Worm (Caenorhabditis elegans) whole organism, young adult: ENCODE measurements around the gene scl-21.

Source experiments
- B0336.3 ChIP-seq: fragments of 200-800 bp; sonication (Bioruptor generic); IDR thresholded peaks from 2 replicates; pipeline ENCODE4 v1.3.6; 2022; ENCODE audit warnings: missing genetic modification characterization, missing compliant biosample characterization
- F10E7.11 ChIP-seq: sonication (generic microtip); optimal IDR thresholded peaks from 2 replicates; lab custom pipeline; 2017; ENCODE audit warnings: mild to moderate bottlenecking, missing genetic modification characterization, moderate library complexity, missing compliant biosample characterization
- F22D6.2 ChIP-seq: sonication (generic microtip); optimal IDR thresholded peaks from 2 replicates; lab custom pipeline; 2016; ENCODE audit warnings: mild to moderate bottlenecking, missing genetic modification characterization, missing compliant biosample characterization
- F55B11.4 ChIP-seq: sonication (generic microtip); optimal IDR thresholded peaks from 2 replicates; lab custom pipeline; 2016; ENCODE audit warnings: missing compliant biosample characterization, missing genetic modification characterization, borderline replicate concordance; ENCODE audit not compliant: insufficient read depth
- K11D2.4 ChIP-seq: fragments of 200-800 bp; sonication (Bioruptor generic); IDR thresholded peaks from 2 replicates; pipeline ENCODE4 v1.3.6; 2022; ENCODE audit warnings: missing genetic modification reagents, missing genetic modification characterization, missing compliant biosample characterization
- Y56A3A.18 ChIP-seq: fragments of 200-800 bp; sonication (Bioruptor generic); IDR thresholded peaks from 2 replicates; pipeline ENCODE4 v1.3.6; 2022; ENCODE audit warnings: missing genetic modification reagents, missing genetic modification characterization, missing compliant biosample characterization
- Y79H2A.3 ChIP-seq: fragments of 200-800 bp; sonication (Bioruptor generic); conservative IDR thresholded peaks from 2 replicates; pipeline ENCODE4 v1.3.6; 2022; ENCODE audit warnings: missing genetic modification reagents, missing genetic modification characterization, missing compliant biosample characterization
- attf-6 ChIP-seq: fragments of 200-800 bp; sonication (Bioruptor generic); IDR thresholded peaks from 2 replicates; pipeline ENCODE4 v1.3.6; 2022; ENCODE audit warnings: missing genetic modification reagents, missing genetic modification characterization, missing compliant biosample characterization
- cebp-1 ChIP-seq, 2 experiments: fragments of 200-800 bp in 1 of 2; sonication (Bioruptor generic) in 1 of 2; sonication (generic microtip) in 1 of 2; IDR thresholded peaks in 1 of 2; optimal IDR thresholded peaks in 1 of 2; 2 replicates each; pipeline versions ENCODE4 v1.3.6 to Lab custom; 2017 to 2022; ENCODE audit warnings: missing compliant biosample characterization in 2 of 2, missing genetic modification characterization in 2 of 2, mild to moderate bottlenecking in 1 of 2, missing genetic modification reagents in 1 of 2, moderate library complexity in 1 of 2
- egl-44 ChIP-seq: fragments of 200-800 bp; sonication (Bioruptor generic); IDR thresholded peaks from 2 replicates; pipeline ENCODE4 v1.3.6; 2022; ENCODE audit warnings: missing genetic modification reagents, missing genetic modification characterization, missing compliant biosample characterization
- egrh-3 ChIP-seq: fragments of 200-800 bp; sonication (Bioruptor generic); IDR thresholded peaks from 2 replicates; pipeline ENCODE4 v1.3.6; 2022; ENCODE audit warnings: missing genetic modification reagents, missing genetic modification characterization, missing compliant biosample characterization
- ekl-4 ChIP-seq: fragments of 200-800 bp; sonication (Bioruptor generic); IDR thresholded peaks from 2 replicates; pipeline ENCODE4 v1.3.6; 2022; ENCODE audit warnings: missing genetic modification reagents, missing genetic modification characterization, missing compliant biosample characterization
- ets-4 ChIP-seq: fragments of 200-800 bp; sonication (Bioruptor generic); optimal IDR thresholded peaks from 2 replicates; lab custom pipeline; 2018; ENCODE audit warnings: mild to moderate bottlenecking, missing genetic modification characterization, missing compliant biosample characterization
- let-607 ChIP-seq, 2 experiments: fragments of 200-800 bp in 1 of 2; sonication (Bioruptor generic) in 1 of 2; sonication (generic microtip) in 1 of 2; optimal IDR thresholded peaks; 2 replicates each; lab custom pipeline; 2016 to 2018; ENCODE audit warnings: mild to moderate bottlenecking in 2 of 2, missing compliant biosample characterization in 2 of 2, missing genetic modification characterization in 2 of 2, moderate library complexity in 2 of 2, missing genotype in 1 of 2
- lin-26 ChIP-seq: fragments of 200-800 bp; sonication (Bioruptor generic); IDR thresholded peaks from 2 replicates; pipeline ENCODE4 v1.3.6; 2022; ENCODE audit warnings: missing genetic modification reagents, missing genetic modification characterization, missing compliant biosample characterization
- lin-54 ChIP-seq: fragments of 200-800 bp; sonication (Bioruptor generic); optimal IDR thresholded peaks from 2 replicates; lab custom pipeline; 2018; ENCODE audit warnings: mild to moderate bottlenecking, missing genetic modification characterization, missing compliant biosample characterization
- madf-3 ChIP-seq: fragments of 200-800 bp; sonication (Bioruptor generic); IDR thresholded peaks from 2 replicates; pipeline ENCODE4 v1.3.6; 2022; ENCODE audit warnings: missing genetic modification reagents, missing genetic modification characterization, missing compliant biosample characterization
- madf-8 ChIP-seq: fragments of 200-800 bp; sonication (Bioruptor generic); conservative IDR thresholded peaks from 2 replicates; pipeline ENCODE4 v1.3.6; 2022; ENCODE audit warnings: missing genetic modification reagents, missing genetic modification characterization, missing compliant biosample characterization
- mcd-1 ChIP-seq: fragments of 200-800 bp; sonication (Bioruptor generic); IDR thresholded peaks from 2 replicates; pipeline ENCODE4 v1.3.6; 2022; ENCODE audit warnings: missing genetic modification reagents, missing genetic modification characterization, missing compliant biosample characterization
- nfyb-1 ChIP-seq: fragments of 200-800 bp; sonication (Bioruptor generic); IDR thresholded peaks from 2 replicates; pipeline ENCODE4 v1.3.6; 2022; ENCODE audit warnings: missing genetic modification reagents, missing genetic modification characterization, missing compliant biosample characterization
- nhr-80 ChIP-seq: sonication (generic microtip); optimal IDR thresholded peaks from 2 replicates; lab custom pipeline; 2016; ENCODE audit warnings: missing genetic modification characterization, missing compliant biosample characterization
- rpc-1 ChIP-seq, 2 experiments: fragments of 150-350 bp in 1 of 2; sonication (generic microtip) in 1 of 2; optimal IDR thresholded peaks; 2 replicates each; lab custom pipeline; 2014 to 2018; ENCODE audit warnings: missing biosample characterization in 1 of 2, missing genetic modification characterization in 1 of 2, missing genetic modification reagents in 1 of 2, missing genotype in 1 of 2
- snpc-1.1 ChIP-seq: sonication (generic microtip); optimal IDR thresholded peaks from 2 replicates; lab custom pipeline; 2017; ENCODE audit warnings: missing genetic modification characterization, mild to moderate bottlenecking, missing compliant biosample characterization, antibody characterized with exemption, moderate library complexity, missing genotype, missing genetic modification reagents; ENCODE audit not compliant: insufficient read depth
- snpc-4 ChIP-seq, 5 experiments: fragments of 150-350 bp in 1 of 5; sonication (generic microtip) in 4 of 5; optimal IDR thresholded peaks; 2 replicates each; lab custom pipeline; 2014 to 2018; ENCODE audit warnings: missing genetic modification characterization in 5 of 5, missing biosample characterization in 3 of 5, antibody characterized with exemption in 2 of 5, mild to moderate bottlenecking in 2 of 5, missing compliant biosample characterization in 2 of 5, missing genotype in 2 of 5, moderate library complexity in 2 of 5, missing genetic modification reagents in 1 of 5
- sptf-2 ChIP-seq: fragments of 200-800 bp; sonication (Bioruptor generic); optimal IDR thresholded peaks from 2 replicates; lab custom pipeline; 2018; ENCODE audit warnings: mild to moderate bottlenecking, missing genetic modification characterization, missing compliant biosample characterization
- tbp1 ChIP-seq: fragments of 200-800 bp; sonication (Bioruptor generic); optimal IDR thresholded peaks from 2 replicates; lab custom pipeline; 2018; ENCODE audit warnings: mild to moderate bottlenecking, missing genetic modification characterization, missing compliant biosample characterization
- zfh-2 ChIP-seq: fragments of 200-800 bp; sonication (Bioruptor generic); conservative IDR thresholded peaks from 2 replicates; pipeline ENCODE4 v1.3.6; 2022; ENCODE audit warnings: missing genetic modification reagents, missing genetic modification characterization, missing compliant biosample characterization
- ztf-25 ChIP-seq: fragments of 200-800 bp; sonication (Bioruptor generic); IDR thresholded peaks from 2 replicates; pipeline ENCODE4 v1.3.6; 2022; ENCODE audit warnings: missing genetic modification reagents, missing genetic modification characterization, missing compliant biosample characterization

Gene scl-21

ce11 chrV:19495145-19495544, 342 bp downstream of the scl-21 start (continued):
- TF ChIP-seq snpc-4 (GFP tag; optimal IDR thresholded peaks at IDR 0.05; lab: Kevin White, UChicago) (no peak), snpc-4 (tag; optimal IDR thresholded peaks at IDR 0.05; lab: Kevin White, UChicago) (no peak), egrh-3 (GFP tag; lab: Robert Waterston, UW) (peak; percentile 72; the same call in 1 of the 2 replicates), F10E7.11 (tag; lab: Kevin White, UChicago) (no peak), madf-3 (GFP tag; lab: Robert Waterston, UW) (no peak), Y79H2A.3 (GFP tag; lab: Robert Waterston, UW) (no peak), tbp1 (GFP tag; lab: Kevin White, UChicago) (no peak), B0336.3 (GFP tag; lab: Robert Waterston, UW) (no peak), lin-26 (GFP tag; lab: Robert Waterston, UW) (no peak), ekl-4 (GFP tag; lab: Robert Waterston, UW) (no peak), cebp-1 (GFP tag; IDR thresholded peaks at IDR 0.05; lab: Robert Waterston, UW) (no peak), cebp-1 (tag; optimal IDR thresholded peaks at IDR 0.05; lab: Kevin White, UChicago) (no peak), let-607 (tag; optimal IDR thresholded peaks at IDR 0.05; lab: Kevin White, UChicago) (no peak), F22D6.2 (no peak), snpc-1.1 (tag; lab: Kevin White, UChicago) (no peak), zfh-2 (GFP tag; lab: Robert Waterston, UW) (peak; percentile 83), nfyb-1 (no peak), mcd-1 (GFP tag; lab: Robert Waterston, UW) (0 out of 2 replicates have a peak, but pooled peaks have one; percentile 11), F55B11.4 (tag; lab: Kevin White, UChicago) (no peak)
- TF ChIP-seq, all 124 proteins: peak for 5

DNA sequence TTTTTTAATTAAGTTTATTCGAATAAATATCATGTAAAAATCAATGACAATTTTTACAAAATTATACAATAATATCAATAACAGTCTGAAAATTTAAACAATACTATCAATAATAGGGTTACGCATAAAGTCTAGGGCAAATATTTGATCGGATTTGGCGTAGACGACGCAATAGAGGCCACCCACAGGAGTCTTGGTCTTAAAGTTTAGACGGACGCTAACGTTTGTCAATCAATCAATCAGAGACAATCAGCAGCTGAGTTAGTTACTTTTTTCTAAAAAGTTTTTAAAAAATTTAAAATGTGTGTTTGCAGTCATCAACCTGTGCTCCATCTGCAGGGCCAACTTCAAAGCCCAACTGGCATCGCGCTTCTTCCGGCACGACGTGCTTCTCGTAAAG, 4.2 kb downstream of the scl-21 start, which contains the start of gene Y43F8B.29:
Gene Y43F8B.29, plus strand, starts transcription at position 301 of the 400 bp plus-strand sequence.
- TF ChIP-seq madf-8 (GFP tag; lab: Robert Waterston, UW), result no peak
- TF ChIP-seq nhr-80, result no peak
- TF ChIP-seq F55B11.4 (tag; lab: Kevin White, UChicago), result no peak
- TF ChIP-seq egl-44, result no peak
- TF ChIP-seq lin-54 (GFP tag; lab: Kevin White, UChicago), result no peak
- TF ChIP-seq snpc-1.1 (tag; lab: Kevin White, UChicago), result no peak

DNA sequence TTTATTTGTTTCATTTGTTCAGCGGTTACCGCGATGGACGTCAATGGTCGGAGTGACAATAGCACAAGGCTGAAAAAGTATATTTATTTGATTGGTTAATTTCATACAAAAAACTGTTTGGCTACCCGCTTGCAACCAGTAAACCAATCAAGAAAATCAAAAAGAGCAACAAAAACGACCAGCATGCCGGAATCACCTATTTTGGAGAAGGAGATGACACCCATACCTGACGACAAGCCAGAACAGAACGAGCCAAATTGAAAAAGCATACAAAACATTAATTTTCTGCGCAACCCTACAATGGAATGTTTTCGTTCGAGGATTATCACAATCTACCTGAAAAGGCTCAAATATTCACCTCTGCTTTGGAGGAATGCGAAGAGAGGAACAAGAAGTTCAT, 5.0 kb downstream of the scl-21 start, which contains the start of gene Y43F8B.7:
Gene Y43F8B.7, plus strand, starts transcription at position 301 of the 400 bp plus-strand sequence.
- TF ChIP-seq sptf-2 (GFP tag; lab: Kevin White, UChicago), result no peak
- TF ChIP-seq nhr-80, result no peak

ce11 chrV:19485690-19486089, 9.8 kb downstream of the scl-21 start, which contains the start of gene Y43F8B.18:
Y43F8B.18 (plus strand) TSS chrV:19485990.
- TF ChIP-seq attf-6 (GFP tag; lab: Robert Waterston, UW), result no peak
- TF ChIP-seq rpc-1 (optimal IDR thresholded peaks at IDR 0.05; lab: Kevin White, UChicago), result no peak
- TF ChIP-seq rpc-1 (tag; optimal IDR thresholded peaks at IDR 0.05; lab: Kevin White, UChicago), result no peak
- no peak for TF ChIP-seq Y56A3A.18
- no peak for TF ChIP-seq F55B11.4 (tag; lab: Kevin White, UChicago)
- no peak for TF ChIP-seq ets-4 (GFP tag; lab: Kevin White, UChicago)
- no peak for TF ChIP-seq snpc-4 (GFP tag; optimal IDR thresholded peaks at IDR 0.05; lab: Kevin White, UChicago)
- TF ChIP-seq snpc-4 (tag; optimal IDR thresholded peaks at IDR 0.05; lab: Kevin White, UChicago), result no peak

DNA sequence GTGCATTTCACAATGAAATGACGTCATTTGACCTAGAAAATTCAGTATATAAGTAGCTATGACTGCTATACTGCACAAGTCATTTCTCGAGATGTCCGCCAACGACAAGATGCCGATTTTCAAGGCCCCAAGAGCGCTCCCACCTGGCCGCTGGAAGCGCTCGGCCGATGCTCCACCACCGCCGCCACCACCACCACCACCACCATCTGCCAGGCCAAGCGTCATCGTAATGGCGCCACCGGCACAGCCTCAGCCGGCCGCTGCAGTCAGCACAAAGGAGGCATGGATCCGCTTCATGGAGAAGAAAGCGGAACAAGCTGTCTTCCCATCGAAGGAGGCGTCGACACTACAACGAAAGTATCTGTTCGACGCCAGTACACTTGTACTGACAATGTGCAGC, 10.2 kb downstream of the scl-21 start, which contains the start of gene Y43F8B.28:
Gene Y43F8B.28, plus strand, starts transcription at position 59 of the 400 bp plus-strand sequence.
- TF ChIP-seq ztf-25 (GFP tag; lab: Robert Waterston, UW) (no peak), K11D2.4 (GFP tag; lab: Robert Waterston, UW) (no peak), egrh-3 (GFP tag; lab: Robert Waterston, UW) (peak; percentile 88), lin-26 (GFP tag; lab: Robert Waterston, UW) (0 out of 2 replicates have a peak, but pooled peaks have one; percentile 10), zfh-2 (GFP tag; lab: Robert Waterston, UW) (peak; percentile 87)
